Worm (Caenorhabditis elegans) whole organism, L3 larva: Measurements from ENCODE around the gene rps-30.

ENCODE experiments used
- R02D3.7 ChIP-seq: fragments of 150-350 bp; optimal IDR thresholded peaks from 2 replicates; lab custom pipeline; 2014; ENCODE audit warnings: missing biosample characterization, missing genetic modification characterization
- ZK546.5 ChIP-seq: sonication (generic microtip); optimal IDR thresholded peaks from 2 replicates; lab custom pipeline; 2017; ENCODE audit warnings: missing biosample characterization, missing genetic modification characterization
- aly-2 ChIP-seq: fragments of 150-350 bp; optimal IDR thresholded peaks from 2 replicates; lab custom pipeline; 2014; ENCODE audit warnings: missing biosample characterization, missing genetic modification characterization
- ceh-9 ChIP-seq: sonication (generic microtip); optimal IDR thresholded peaks from 2 replicates; lab custom pipeline; 2018; ENCODE audit warnings: missing biosample characterization, missing genetic modification characterization
- egl-27 ChIP-seq: sonication (generic microtip); optimal IDR thresholded peaks from 4 replicates; lab custom pipeline; 2017; ENCODE audit warnings: missing biosample characterization, missing genetic modification reagents, missing genetic modification characterization
- egl-5 ChIP-seq: fragments of 150-350 bp; optimal IDR thresholded peaks from 2 replicates; lab custom pipeline; 2017; ENCODE audit warnings: missing biosample characterization, missing genetic modification reagents, missing genetic modification characterization, inconsistent platforms
- elt-1 ChIP-seq: fragments of 150-350 bp; optimal IDR thresholded peaks from 2 replicates; lab custom pipeline; 2014; ENCODE audit warnings: missing biosample characterization, missing genetic modification characterization
- elt-2 ChIP-seq: sonication (generic microtip); optimal IDR thresholded peaks from 2 replicates; lab custom pipeline; 2016; ENCODE audit warnings: missing genetic modification reagents, mild to moderate bottlenecking, missing genetic modification characterization, missing compliant biosample characterization
- elt-3 ChIP-seq, 3 experiments: fragments of 150-350 bp in 1 of 3; sonication (generic microtip) in 2 of 3; optimal IDR thresholded peaks; 2 replicates in 2 of 3; 4 replicates in 1 of 3; lab custom pipeline; 2014 to 2017; ENCODE audit warnings: missing biosample characterization in 3 of 3, missing genetic modification characterization in 3 of 3
- eor-1 ChIP-seq, 2 experiments: fragments of 150-350 bp; optimal IDR thresholded peaks; 2 replicates each; lab custom pipeline; 2014 to 2018; ENCODE audit warnings: missing biosample characterization in 2 of 2, missing genetic modification characterization in 2 of 2
- fkh-10 ChIP-seq: sonication (generic microtip); optimal IDR thresholded peaks from 2 replicates; lab custom pipeline; 2017; ENCODE audit warnings: missing biosample characterization, missing genetic modification reagents, missing genetic modification characterization
- fos-1 ChIP-seq: fragments of 150-350 bp; optimal IDR thresholded peaks from 2 replicates; lab custom pipeline; 2014; ENCODE audit warnings: missing biosample characterization, missing genetic modification characterization
- hmg-11 ChIP-seq: sonication (generic microtip); optimal IDR thresholded peaks from 2 replicates; lab custom pipeline; 2016; ENCODE audit warnings: missing genetic modification characterization, missing compliant biosample characterization
- lin-15B ChIP-seq: fragments of 150-350 bp; optimal IDR thresholded peaks from 2 replicates; lab custom pipeline; 2014; ENCODE audit warnings: missing biosample characterization, missing genetic modification characterization
- lin-39 ChIP-seq: fragments of 150-350 bp; optimal IDR thresholded peaks from 2 replicates; lab custom pipeline; 2018; ENCODE audit warnings: missing biosample characterization, missing genetic modification reagents, missing genetic modification characterization
- lsy-12 ChIP-seq: sonication (generic microtip); optimal IDR thresholded peaks from 2 replicates; lab custom pipeline; 2016; ENCODE audit warnings: mild to moderate bottlenecking, missing genetic modification characterization, missing compliant biosample characterization
- mdl-1 ChIP-seq: fragments of 150-350 bp; optimal IDR thresholded peaks from 2 replicates; lab custom pipeline; 2014; ENCODE audit warnings: missing biosample characterization, missing genetic modification characterization
- nfya-1 ChIP-seq: sonication (generic microtip); optimal IDR thresholded peaks from 2 replicates; lab custom pipeline; 2017; ENCODE audit warnings: missing genetic modification characterization, mild to moderate bottlenecking, missing compliant biosample characterization, antibody characterized with exemption, moderate library complexity; ENCODE audit not compliant: insufficient read depth
- nhr-11 ChIP-seq: fragments of 150-350 bp; optimal IDR thresholded peaks from 2 replicates; lab custom pipeline; 2014; ENCODE audit warnings: missing biosample characterization, missing genetic modification characterization
- nhr-12 ChIP-seq: fragments of 150-350 bp; optimal IDR thresholded peaks from 2 replicates; lab custom pipeline; 2014; ENCODE audit warnings: missing biosample characterization, missing genetic modification characterization
- nhr-23 ChIP-seq: fragments of 150-350 bp; optimal IDR thresholded peaks from 2 replicates; lab custom pipeline; 2014; ENCODE audit warnings: missing biosample characterization, missing genetic modification reagents, missing genetic modification characterization
- nhr-28 ChIP-seq: fragments of 150-350 bp; optimal IDR thresholded peaks from 2 replicates; lab custom pipeline; 2014; ENCODE audit warnings: missing biosample characterization, missing genetic modification characterization
- nhr-43 ChIP-seq: sonication (generic microtip); optimal IDR thresholded peaks from 2 replicates; lab custom pipeline; 2016; ENCODE audit warnings: mild to moderate bottlenecking, missing genetic modification characterization, missing compliant biosample characterization; ENCODE audit not compliant: poor library complexity, severe bottlenecking
- nhr-67 ChIP-seq: fragments of 150-350 bp; optimal IDR thresholded peaks from 2 replicates; lab custom pipeline; 2014; ENCODE audit warnings: missing biosample characterization, missing genetic modification characterization
- nhr-76 ChIP-seq: fragments of 150-350 bp; sonication (generic microtip); optimal IDR thresholded peaks from 5 replicates; lab custom pipeline; 2014; ENCODE audit warnings: missing biosample characterization, missing genetic modification characterization
- pha-4 ChIP-seq: fragments of 150-350 bp; optimal IDR thresholded peaks from 2 replicates; lab custom pipeline; 2014; ENCODE audit warnings: missing biosample characterization, missing genetic modification reagents, missing genetic modification characterization
- pqm-1 ChIP-seq: fragments of 150-350 bp; optimal IDR thresholded peaks from 2 replicates; lab custom pipeline; 2017; ENCODE audit warnings: missing biosample characterization, missing genetic modification characterization, inconsistent platforms
- skn-1 ChIP-seq: fragments of 150-350 bp; optimal IDR thresholded peaks from 2 replicates; lab custom pipeline; 2014; ENCODE audit warnings: missing biosample characterization, missing genetic modification characterization
- snpc-4 ChIP-seq: fragments of 150-350 bp; optimal IDR thresholded peaks from 2 replicates; lab custom pipeline; 2014; ENCODE audit warnings: missing biosample characterization, missing genetic modification characterization
- tbx-2 ChIP-seq: sonication (generic microtip); optimal IDR thresholded peaks from 2 replicates; lab custom pipeline; 2016; ENCODE audit warnings: mild to moderate bottlenecking, missing genetic modification characterization, missing compliant biosample characterization
- unc-62 ChIP-seq: fragments of 150-350 bp; sonication (generic microtip); optimal IDR thresholded peaks from 4 replicates; lab custom pipeline; 2014; ENCODE audit warnings: missing biosample characterization, missing genetic modification reagents, missing genetic modification characterization
- ztf-4 ChIP-seq: fragments of 150-350 bp; optimal IDR thresholded peaks from 2 replicates; lab custom pipeline; 2014; ENCODE audit warnings: missing biosample characterization, missing genetic modification characterization

Gene rps-30

ce11 chrV:7810591-7810990, 34.2 kb downstream of the rps-30 start:
- TF ChIP-seq lin-15B (no peak), R02D3.7 (tag; lab: Kevin White, UChicago) (no peak)

DNA sequence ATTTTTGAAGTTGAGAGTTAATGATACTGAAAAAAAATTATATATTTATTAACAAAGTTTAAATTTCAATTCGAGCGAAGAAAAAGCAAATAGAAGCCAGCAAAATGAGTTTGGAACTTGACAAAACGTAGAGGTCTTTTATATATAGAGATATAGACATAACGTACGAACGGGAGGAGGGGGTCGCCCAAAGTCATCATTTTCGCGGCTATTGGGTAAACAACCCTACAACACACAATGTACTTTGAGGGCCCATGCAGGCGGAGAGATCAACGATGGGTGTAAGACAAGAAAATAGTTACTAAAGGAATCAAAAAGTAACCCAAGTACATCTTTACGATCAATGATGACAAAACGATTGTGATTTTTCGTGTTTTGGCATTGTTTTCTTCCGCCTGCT, 35.4 kb downstream of the rps-30 start, which contains the start of gene ZK742.4:
Gene ZK742.4 (minus strand): TSS at position 35 of the 400 bp plus-strand sequence.
- TF ChIP-seq pha-4 (tag; lab: Kevin White, UChicago) (peak; percentile 55), nhr-76 (no peak)
- TF ChIP-seq, all 47 proteins: peak for 1

DNA sequence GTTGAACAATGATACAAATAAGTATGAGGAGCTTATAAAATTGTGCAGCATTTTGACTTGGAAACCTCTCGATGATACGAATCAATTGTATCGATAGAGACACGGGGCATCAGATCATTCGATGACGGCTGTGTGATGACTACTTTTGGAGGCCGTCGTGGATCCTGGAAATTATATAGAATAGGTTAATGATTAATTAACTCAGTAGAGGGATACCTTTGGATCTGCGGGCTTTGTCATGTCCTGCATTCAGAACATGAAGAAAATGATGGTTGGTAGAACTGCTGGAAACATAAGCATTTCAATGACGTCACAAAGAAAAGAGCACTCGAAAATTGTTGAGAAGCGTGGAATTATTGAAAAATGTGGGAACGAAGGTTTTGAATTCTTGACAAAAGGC, 38.2 kb downstream of the rps-30 start, which contains the start of gene ZK742.6:
Gene ZK742.6 (minus strand): TSS at position 342 of the 400 bp plus-strand sequence.
- peak; percentile 73 for TF ChIP-seq aly-2 (tag; lab: Kevin White, UChicago)
- no peak for TF ChIP-seq nfya-1 (tag; lab: Kevin White, UChicago)
- TF ChIP-seq nhr-12 (tag; lab: Kevin White, UChicago) = no peak
- TF ChIP-seq, all 47 proteins: peak for 1

DNA sequence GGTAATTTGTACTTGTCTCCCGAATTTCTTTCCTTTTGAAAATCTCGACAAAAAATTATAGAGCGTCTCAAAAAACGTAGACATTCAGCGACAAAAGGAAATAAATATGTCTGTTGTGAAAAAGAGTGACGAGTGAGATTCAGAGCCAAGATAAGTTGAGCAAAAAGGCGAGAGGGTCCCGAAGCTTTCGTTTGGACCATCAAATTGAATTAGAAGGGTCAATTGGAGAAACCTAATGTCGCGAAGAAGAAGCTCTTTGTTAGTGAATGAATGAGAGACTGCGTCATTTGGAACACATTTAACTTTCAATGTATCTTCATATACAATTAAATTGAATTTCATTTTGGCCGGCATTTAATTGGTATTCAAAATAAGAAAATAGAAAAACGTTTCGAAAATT, 40.1 kb downstream of the rps-30 start:
- TF ChIP-seq nhr-23 (tag; lab: Kevin White, UChicago) (no peak), fkh-10 (peak; percentile 24), elt-1 (tag; lab: Kevin White, UChicago) (peak; percentile 11), eor-1 (tag; optimal IDR thresholded peaks at IDR 0.05; lab: Kevin White, UChicago) (no peak)
- TF ChIP-seq, all 47 proteins: peak for 2

ce11 chrV:7819585-7819984, 43.2 kb downstream of the rps-30 start:
- TF ChIP-seq fkh-10 = peak; percentile 14
- TF ChIP-seq tbx-2 (tag; lab: Kevin White, UChicago) = no peak
- peak; percentile 21 for TF ChIP-seq nfya-1 (tag; lab: Kevin White, UChicago)

- TF ChIP-seq lsy-12 (tag; lab: Kevin White, UChicago) (no peak), egl-5 (no peak), nhr-11 (tag; lab: Kevin White, UChicago) (no peak), nhr-23 (tag; lab: Kevin White, UChicago) (peak; percentile 54), pqm-1 (peak; percentile 37), skn-1 (tag; lab: Kevin White, UChicago) (no peak), egl-27 (tag; lab: Kevin White, UChicago) (no peak), nfya-1 (tag; lab: Kevin White, UChicago) (peak; percentile 50), eor-1 (tag; optimal IDR thresholded peaks at IDR 0.05; lab: Kevin White, UChicago) (no peak), snpc-4 (peak; percentile 19), elt-1 (tag; lab: Kevin White, UChicago) (no peak), fos-1 (tag; lab: Kevin White, UChicago) (no peak), nhr-43 (tag; lab: Kevin White, UChicago) (no peak), pha-4 (tag; lab: Kevin White, UChicago) (peak; percentile 73), lin-15B (peak; percentile 51), elt-2 (tag; lab: Kevin White, UChicago) (peak; percentile 39)
- TF ChIP-seq, all 47 proteins: peak for 7
Measured at ce11 chrV:7820270-7820669, 43.9 kb downstream of the rps-30 start, which contains the start of gene lbp-4. Gene lbp-4 (plus strand): TSS chrV:7820578.

ce11 chrV:7822655-7823054, 46.3 kb downstream of the rps-30 start:
- TF ChIP-seq nfya-1 (tag; lab: Kevin White, UChicago) = peak; percentile 9
- TF ChIP-seq lin-39 (tag; lab: Kevin White, UChicago) = peak; percentile 22
- peak; percentile 71 for TF ChIP-seq unc-62
- no peak for TF ChIP-seq ZK546.5 (tag; lab: Kevin White, UChicago)

ce11 chrV:7824138-7824537, 47.8 kb downstream of the rps-30 start:
- TF ChIP-seq elt-3 (tag; optimal IDR thresholded peaks at IDR 0.05; lab: Kevin White, UChicago) (no peak), ZK546.5 (tag; lab: Kevin White, UChicago) (no peak), elt-1 (tag; lab: Kevin White, UChicago) (no peak), hmg-11 (tag; lab: Kevin White, UChicago) (no peak), nfya-1 (tag; lab: Kevin White, UChicago) (no peak), tbx-2 (tag; lab: Kevin White, UChicago) (no peak), eor-1 (tag; optimal IDR thresholded peaks at IDR 0.05; lab: Kevin White, UChicago) (no peak), mdl-1 (tag; lab: Kevin White, UChicago) (no peak), nhr-67 (tag; lab: Kevin White, UChicago) (no peak), ztf-4 (tag; lab: Kevin White, UChicago) (no peak), elt-2 (tag; lab: Kevin White, UChicago) (no peak), skn-1 (tag; lab: Kevin White, UChicago) (no peak), snpc-4 (no peak), ceh-9 (tag; lab: Kevin White, UChicago) (no peak), fkh-10 (no peak), nhr-28 (tag; lab: Kevin White, UChicago) (no peak)
